Fruit fly (Drosophila melanogaster): ENCODE results near the gene PIG-B.

dm6 chr3L:3828111-3828510 lies 17.0 kb downstream of the PIG-B start:
- TF ChIP-seq CG8478 (optimal IDR thresholded peaks at IDR 0.05) (no peak), CTCF (optimal IDR thresholded peaks at IDR 0.05) (no peak)
